Worm (Caenorhabditis elegans) whole organism, young adult: ENCODE data around the gene gpa-9.

Experiments used
- C17E4.6 ChIP-seq: fragments of 200-800 bp; sonication (Bioruptor generic); IDR thresholded peaks from 2 replicates; pipeline ENCODE4 v1.3.6; 2022; ENCODE audit warnings: missing genetic modification reagents, missing genetic modification characterization, missing compliant biosample characterization
- F22D6.2 ChIP-seq: sonication (generic microtip); optimal IDR thresholded peaks from 2 replicates; lab custom pipeline; 2016; ENCODE audit warnings: mild to moderate bottlenecking, missing genetic modification characterization, missing compliant biosample characterization
- K11D2.4 ChIP-seq: fragments of 200-800 bp; sonication (Bioruptor generic); IDR thresholded peaks from 2 replicates; pipeline ENCODE4 v1.3.6; 2022; ENCODE audit warnings: missing genetic modification reagents, missing genetic modification characterization, missing compliant biosample characterization
- K12H6.12 ChIP-seq: fragments of 200-800 bp; sonication (Bioruptor generic); optimal IDR thresholded peaks from 2 replicates; lab custom pipeline; 2018; ENCODE audit warnings: mild to moderate bottlenecking, missing genetic modification characterization, missing compliant biosample characterization
- Y53G8AR.9 ChIP-seq: fragments of 200-800 bp; sonication (Bioruptor generic); conservative IDR thresholded peaks from 2 replicates; pipeline ENCODE4 v1.3.6; 2022; ENCODE audit warnings: missing genetic modification reagents, missing genetic modification characterization, missing compliant biosample characterization
- Y56A3A.18 ChIP-seq: fragments of 200-800 bp; sonication (Bioruptor generic); IDR thresholded peaks from 2 replicates; pipeline ENCODE4 v1.3.6; 2022; ENCODE audit warnings: missing genetic modification reagents, missing genetic modification characterization, missing compliant biosample characterization
- ZK185.1 ChIP-seq: sonication (generic microtip); optimal IDR thresholded peaks from 2 replicates; lab custom pipeline; 2016; ENCODE audit warnings: mild to moderate bottlenecking, missing genetic modification characterization, missing compliant biosample characterization; ENCODE audit not compliant: poor library complexity, severe bottlenecking
- attf-5 ChIP-seq: fragments of 200-800 bp; sonication (Bioruptor generic); optimal IDR thresholded peaks from 2 replicates; lab custom pipeline; 2018; ENCODE audit warnings: mild to moderate bottlenecking, missing genetic modification characterization, missing compliant biosample characterization
- cebp-1 ChIP-seq, 2 experiments: fragments of 200-800 bp in 1 of 2; sonication (Bioruptor generic) in 1 of 2; sonication (generic microtip) in 1 of 2; IDR thresholded peaks in 1 of 2; optimal IDR thresholded peaks in 1 of 2; 2 replicates each; pipeline versions ENCODE4 v1.3.6 to Lab custom; 2017 to 2022; ENCODE audit warnings: missing compliant biosample characterization in 2 of 2, missing genetic modification characterization in 2 of 2, mild to moderate bottlenecking in 1 of 2, missing genetic modification reagents in 1 of 2, moderate library complexity in 1 of 2
- cebp-2 ChIP-seq: fragments of 200-800 bp; sonication (Bioruptor generic); IDR thresholded peaks from 2 replicates; pipeline ENCODE4 v1.3.6; 2022; ENCODE audit warnings: missing genetic modification characterization, missing compliant biosample characterization
- ceh-100 ChIP-seq: fragments of 200-800 bp; sonication (Bioruptor generic); IDR thresholded peaks from 2 replicates; pipeline ENCODE4 v1.3.6; 2022; ENCODE audit warnings: missing genetic modification reagents, missing genetic modification characterization, missing compliant biosample characterization
- ceh-27 ChIP-seq: fragments of 200-800 bp; sonication (Bioruptor generic); optimal IDR thresholded peaks from 2 replicates; lab custom pipeline; 2018; ENCODE audit warnings: mild to moderate bottlenecking, missing genetic modification characterization, moderate library complexity, missing compliant biosample characterization
- chd-7 ChIP-seq: sonication (generic microtip); optimal IDR thresholded peaks from 2 replicates; lab custom pipeline; 2016; ENCODE audit warnings: mild to moderate bottlenecking, missing genetic modification characterization, moderate library complexity, missing compliant biosample characterization
- dox-1 ChIP-seq: fragments of 200-800 bp; sonication (Bioruptor generic); IDR thresholded peaks from 2 replicates; pipeline ENCODE4 v1.3.6; 2022; ENCODE audit warnings: missing genetic modification reagents, missing genetic modification characterization, missing compliant biosample characterization
- dpl-1 ChIP-seq: fragments of 150-350 bp; optimal IDR thresholded peaks from 2 replicates; lab custom pipeline; 2014; ENCODE audit warnings: missing biosample characterization, missing genetic modification reagents, missing genetic modification characterization
- efl-1 ChIP-seq: fragments of 150-350 bp; optimal IDR thresholded peaks from 2 replicates; lab custom pipeline; 2014; ENCODE audit warnings: missing biosample characterization, missing genetic modification reagents, missing genetic modification characterization
- egrh-3 ChIP-seq: fragments of 200-800 bp; sonication (Bioruptor generic); IDR thresholded peaks from 2 replicates; pipeline ENCODE4 v1.3.6; 2022; ENCODE audit warnings: missing genetic modification reagents, missing genetic modification characterization, missing compliant biosample characterization
- ekl-4 ChIP-seq: fragments of 200-800 bp; sonication (Bioruptor generic); IDR thresholded peaks from 2 replicates; pipeline ENCODE4 v1.3.6; 2022; ENCODE audit warnings: missing genetic modification reagents, missing genetic modification characterization, missing compliant biosample characterization
- fkh-3 ChIP-seq: sonication (generic microtip); optimal IDR thresholded peaks from 2 replicates; lab custom pipeline; 2016; ENCODE audit warnings: mild to moderate bottlenecking, missing genetic modification characterization, missing compliant biosample characterization
- hmg-1.2 ChIP-seq: fragments of 200-800 bp; sonication (Bioruptor generic); IDR thresholded peaks from 2 replicates; pipeline ENCODE4 v1.3.6; 2022; ENCODE audit warnings: missing genetic modification reagents, missing genetic modification characterization, missing compliant biosample characterization
- hsf-1 ChIP-seq: fragments of 200-800 bp; sonication (Bioruptor generic); IDR thresholded peaks from 2 replicates; pipeline ENCODE4 v1.3.6; 2022; ENCODE audit warnings: missing genetic modification reagents, missing genetic modification characterization, missing compliant biosample characterization
- lin-35 ChIP-seq, 3 experiments: fragments of 150-350 bp in 2 of 3; sonication (generic microtip) in 1 of 3; optimal IDR thresholded peaks; 2 replicates each; lab custom pipeline; 2014 to 2018; ENCODE audit warnings: missing biosample characterization in 3 of 3, missing genetic modification characterization in 3 of 3, missing genetic modification reagents in 3 of 3
- madf-3 ChIP-seq: fragments of 200-800 bp; sonication (Bioruptor generic); IDR thresholded peaks from 2 replicates; pipeline ENCODE4 v1.3.6; 2022; ENCODE audit warnings: missing genetic modification reagents, missing genetic modification characterization, missing compliant biosample characterization
- madf-8 ChIP-seq: fragments of 200-800 bp; sonication (Bioruptor generic); conservative IDR thresholded peaks from 2 replicates; pipeline ENCODE4 v1.3.6; 2022; ENCODE audit warnings: missing genetic modification reagents, missing genetic modification characterization, missing compliant biosample characterization
- mel-28 ChIP-seq: sonication (generic microtip); optimal IDR thresholded peaks from 2 replicates; lab custom pipeline; 2016; ENCODE audit warnings: borderline replicate concordance, mild to moderate bottlenecking, missing genetic modification characterization, missing compliant biosample characterization
- mes-4 ChIP-seq: sonication (generic microtip); optimal IDR thresholded peaks from 2 replicates; lab custom pipeline; 2016; ENCODE audit warnings: missing genotype, missing genetic modification characterization, missing compliant biosample characterization
- nhr-179 ChIP-seq: sonication (generic microtip); optimal IDR thresholded peaks from 2 replicates; lab custom pipeline; 2016; ENCODE audit warnings: mild to moderate bottlenecking, missing genetic modification characterization, missing compliant biosample characterization
- nhr-80 ChIP-seq: sonication (generic microtip); optimal IDR thresholded peaks from 2 replicates; lab custom pipeline; 2016; ENCODE audit warnings: missing genetic modification characterization, missing compliant biosample characterization
- repo-1 ChIP-seq: sonication (generic microtip); optimal IDR thresholded peaks from 2 replicates; lab custom pipeline; 2017; ENCODE audit warnings: mild to moderate bottlenecking, missing genetic modification characterization, missing compliant biosample characterization
- sdz-38 ChIP-seq: sonication (generic microtip); optimal IDR thresholded peaks from 2 replicates; lab custom pipeline; 2016; ENCODE audit warnings: missing genotype, missing genetic modification characterization, missing compliant biosample characterization
- snpc-3.4 ChIP-seq: sonication (generic microtip); optimal IDR thresholded peaks from 2 replicates; lab custom pipeline; 2017; ENCODE audit warnings: missing genetic modification characterization, mild to moderate bottlenecking, missing compliant biosample characterization, antibody characterized with exemption, moderate library complexity, missing genotype, missing genetic modification reagents
- somi-1 ChIP-seq: fragments of 200-800 bp; sonication (Bioruptor generic); optimal IDR thresholded peaks from 2 replicates; lab custom pipeline; 2018; ENCODE audit warnings: mild to moderate bottlenecking, missing genetic modification characterization, missing compliant biosample characterization
- sptf-2 ChIP-seq: fragments of 200-800 bp; sonication (Bioruptor generic); optimal IDR thresholded peaks from 2 replicates; lab custom pipeline; 2018; ENCODE audit warnings: mild to moderate bottlenecking, missing genetic modification characterization, missing compliant biosample characterization
- tbp1 ChIP-seq: fragments of 200-800 bp; sonication (Bioruptor generic); optimal IDR thresholded peaks from 2 replicates; lab custom pipeline; 2018; ENCODE audit warnings: mild to moderate bottlenecking, missing genetic modification characterization, missing compliant biosample characterization
- tbx-9 ChIP-seq: sonication (generic microtip); optimal IDR thresholded peaks from 2 replicates; lab custom pipeline; 2016; ENCODE audit warnings: borderline replicate concordance, missing genetic modification characterization, inconsistent platforms, missing compliant biosample characterization
- zfh-2 ChIP-seq: fragments of 200-800 bp; sonication (Bioruptor generic); conservative IDR thresholded peaks from 2 replicates; pipeline ENCODE4 v1.3.6; 2022; ENCODE audit warnings: missing genetic modification reagents, missing genetic modification characterization, missing compliant biosample characterization
- zim-3 ChIP-seq: sonication (generic microtip); optimal IDR thresholded peaks from 2 replicates; lab custom pipeline; 2017; ENCODE audit warnings: mild to moderate bottlenecking, missing genetic modification characterization, moderate library complexity, missing compliant biosample characterization

Gene gpa-9

DNA sequence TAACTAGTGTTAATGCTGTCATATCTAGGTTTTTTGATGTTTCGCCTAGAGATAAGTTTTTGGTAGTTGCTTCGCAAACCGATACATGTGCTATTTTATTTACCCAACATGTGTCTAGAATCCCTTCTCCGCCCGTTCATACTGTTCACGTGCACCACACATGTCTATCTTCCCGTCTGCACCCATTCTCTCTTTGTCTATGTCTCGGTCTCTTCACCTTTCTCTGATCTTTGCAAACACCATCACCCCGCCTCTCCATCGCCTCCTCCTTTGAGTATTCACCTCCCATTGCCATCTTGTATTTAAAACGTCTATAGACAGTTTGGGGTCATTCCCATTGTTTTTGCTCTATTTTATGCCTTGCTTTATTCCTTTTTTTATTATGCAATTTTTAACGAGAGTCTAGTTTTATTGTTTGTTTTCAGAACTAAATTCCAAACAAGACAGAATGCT, 11.8 kb downstream of the gpa-9 start, which contains the start of gene F56H9.2 (continued):
- peak; percentile 82 for TF ChIP-seq F22D6.2
- TF ChIP-seq efl-1 (GFP tag; lab: Kevin White, UChicago), result no peak
- no peak for TF ChIP-seq egrh-3 (GFP tag; lab: Robert Waterston, UW)
- TF ChIP-seq K11D2.4 (GFP tag; lab: Robert Waterston, UW), result peak; percentile 39; the same call in 1 of the 2 replicates
- TF ChIP-seq chd-7 (tag; lab: Kevin White, UChicago), result peak; percentile 68
- TF ChIP-seq ceh-27 (GFP tag; lab: Kevin White, UChicago), result no peak
- no peak for TF ChIP-seq madf-3
- TF ChIP-seq lin-35 (GFP tag; optimal IDR thresholded peaks at IDR 0.05; lab: Kevin White, UChicago), result peak in 1 of 3 experiments; percentile 18
- TF ChIP-seq dpl-1 (GFP tag; lab: Kevin White, UChicago), result no peak
- TF ChIP-seq hmg-1.2 (GFP tag; lab: Robert Waterston, UW), result peak; percentile 50; the same call in 1 of the 2 replicates
- TF ChIP-seq ceh-100, result no peak

DNA sequence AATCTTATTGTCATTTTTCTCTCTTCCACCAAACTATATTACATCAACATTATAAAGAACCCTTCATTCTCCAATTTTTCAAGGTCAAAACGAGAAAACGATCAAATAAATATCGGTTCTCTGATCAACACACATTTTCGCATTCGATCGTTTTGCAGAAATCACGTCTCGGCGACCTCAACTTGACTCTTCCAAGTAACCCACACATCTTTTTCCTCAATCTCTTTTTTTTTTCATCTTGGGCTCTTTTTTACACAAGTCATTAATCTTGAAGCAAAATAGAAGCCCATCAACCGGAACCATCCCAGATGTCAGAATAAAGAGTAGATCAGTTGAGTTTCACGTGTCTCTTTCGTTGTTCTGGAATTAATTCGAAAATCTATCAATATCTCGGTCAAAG, 12.9 kb downstream of the gpa-9 start:
- TF ChIP-seq Y53G8AR.9 (GFP tag; lab: Robert Waterston, UW) (no peak), somi-1 (GFP tag; lab: Kevin White, UChicago) (no peak), hsf-1 (GFP tag; lab: Robert Waterston, UW) (no peak)

DNA sequence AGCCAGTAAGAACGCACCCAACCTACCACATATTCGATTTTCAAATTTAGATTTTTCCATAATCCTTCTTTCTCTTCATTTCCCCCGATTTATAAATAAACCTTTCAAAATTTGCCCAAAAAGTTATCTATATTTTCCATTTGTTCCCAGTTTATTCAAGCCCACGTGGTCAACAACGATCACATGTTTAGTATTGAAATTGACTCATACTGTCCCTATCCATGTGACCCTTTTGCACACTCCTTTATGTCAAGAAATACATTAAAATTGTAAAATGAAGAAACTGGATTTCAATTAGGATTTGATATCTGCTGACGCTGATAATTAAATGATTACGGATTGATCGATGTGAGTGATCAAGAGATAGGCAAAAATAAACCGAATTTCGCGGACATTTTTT, 13.9 kb downstream of the gpa-9 start:
- TF ChIP-seq somi-1 (GFP tag; lab: Kevin White, UChicago) (peak; percentile 17), ekl-4 (GFP tag; lab: Robert Waterston, UW) (no peak), nhr-80 (tag; lab: Kevin White, UChicago) (peak; percentile 13)
- TF ChIP-seq, all 124 proteins: peak for 2

DNA sequence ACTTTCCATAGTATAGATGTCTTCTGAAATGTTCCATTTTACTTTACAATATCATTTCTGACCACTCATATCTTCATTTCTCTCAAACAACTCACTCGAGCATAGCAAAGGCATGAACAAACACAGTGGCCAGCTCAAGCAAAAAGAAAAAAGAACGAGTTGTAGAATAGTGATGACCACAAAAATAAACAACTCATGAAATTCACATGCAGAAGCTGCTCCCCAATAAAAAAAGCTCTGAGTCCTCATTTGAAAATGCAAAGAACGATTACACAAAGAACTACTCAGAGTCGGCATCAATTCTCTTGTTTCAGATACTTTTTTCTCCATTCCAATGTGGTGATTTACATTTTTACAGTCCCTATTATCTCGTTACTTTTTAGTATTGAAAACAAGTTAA, 14.4 kb downstream of the gpa-9 start:
- TF ChIP-seq cebp-2 (GFP tag; lab: Robert Waterston, UW) (no peak), sdz-38 (no peak), madf-8 (GFP tag; lab: Robert Waterston, UW) (no peak), mes-4 (tag; lab: Kevin White, UChicago) (no peak), snpc-3.4 (tag; lab: Kevin White, UChicago) (no peak), ZK185.1 (no peak), efl-1 (GFP tag; lab: Kevin White, UChicago) (no peak), nhr-179 (no peak), tbp1 (GFP tag; lab: Kevin White, UChicago) (no peak), dox-1 (GFP tag; lab: Robert Waterston, UW) (no peak), repo-1 (tag; lab: Kevin White, UChicago) (no peak), sptf-2 (GFP tag; lab: Kevin White, UChicago) (no peak)

DNA sequence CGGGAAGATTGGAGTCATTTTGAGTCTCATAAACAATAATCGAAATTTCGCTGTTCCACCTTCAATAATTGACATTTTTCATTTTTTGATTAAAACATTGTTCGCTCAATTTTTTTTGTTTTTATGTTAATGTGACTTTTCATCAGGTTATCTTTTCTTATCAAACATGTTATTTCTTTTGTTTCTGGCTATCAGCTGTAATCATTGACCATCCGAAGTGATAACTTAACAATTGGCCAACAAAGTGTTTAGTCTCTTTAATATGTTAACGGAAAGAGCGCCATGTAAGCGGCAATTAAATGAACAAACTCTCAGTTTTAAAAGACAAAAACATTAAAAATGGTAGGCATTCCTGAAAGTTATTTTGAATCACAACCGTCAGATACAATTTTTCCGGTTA, 15.1 kb downstream of the gpa-9 start:
- no peak for TF ChIP-seq dpl-1 (GFP tag; lab: Kevin White, UChicago)
- TF ChIP-seq Y56A3A.18, result no peak
- no peak for TF ChIP-seq ekl-4 (GFP tag; lab: Robert Waterston, UW)
- no peak for TF ChIP-seq zim-3 (tag; lab: Kevin White, UChicago)
- TF ChIP-seq zfh-2 (GFP tag; lab: Robert Waterston, UW), result no peak
- TF ChIP-seq hmg-1.2 (GFP tag; lab: Robert Waterston, UW), result no peak
- TF ChIP-seq mel-28 (tag; lab: Kevin White, UChicago), result no peak
- TF ChIP-seq tbx-9 (tag; lab: Kevin White, UChicago), result no peak
- no peak for TF ChIP-seq C17E4.6 (GFP tag; lab: Robert Waterston, UW)
- no peak for TF ChIP-seq fkh-3
- no peak for TF ChIP-seq K12H6.12 (tag; lab: Kevin White, UChicago)
- no peak for TF ChIP-seq cebp-1 (GFP tag; IDR thresholded peaks at IDR 0.05; lab: Robert Waterston, UW)
- no peak for TF ChIP-seq cebp-1 (tag; optimal IDR thresholded peaks at IDR 0.05; lab: Kevin White, UChicago)
- no peak for TF ChIP-seq attf-5
